Worm (Caenorhabditis elegans): ENCODE data around the gene F38B6.7.

DNA sequence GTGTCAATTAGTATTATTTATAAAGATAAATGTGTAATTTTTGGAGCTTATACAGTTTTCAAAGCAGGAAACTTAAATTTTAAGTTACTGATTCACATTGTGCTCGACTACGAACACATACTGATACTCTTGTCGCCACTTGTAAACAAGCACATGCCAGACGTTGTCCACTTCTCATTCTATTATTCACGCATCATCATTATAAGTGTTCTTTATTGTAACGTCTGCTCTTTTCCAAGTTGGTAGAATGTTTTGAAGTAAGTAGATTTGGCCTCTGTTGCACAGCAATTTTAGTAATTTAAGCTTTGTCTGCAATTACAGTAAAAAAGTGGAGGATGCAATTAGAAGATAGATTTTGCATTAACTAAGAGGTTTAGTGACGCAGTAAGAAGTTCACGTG is 5.3 kb downstream of the F38B6.7 start:
- TF ChIP-seq dao-5 (tag; optimal IDR thresholded peaks at IDR 0.05) (no peak), W03F9.2 (tag; optimal IDR thresholded peaks at IDR 0.05) (no peak), him-1 (tag; optimal IDR thresholded peaks at IDR 0.05) (no peak)

All from whole organism, L4/young adult.